Fruit fly (Drosophila melanogaster) whole organism, adult: ENCODE measurements around the gene CG31832.

Experiments
- CG11617 ChIP-seq: fragments of 200-800 bp; sonication (Bioruptor generic); optimal IDR thresholded peaks from 2 replicates; lab custom pipeline; 2017; ENCODE audit warnings: mild to moderate bottlenecking, missing biosample characterization, missing genetic modification reagents, missing genetic modification characterization
- CG14711 ChIP-seq: fragments of 200-800 bp; sonication (Bioruptor generic); optimal IDR thresholded peaks from 2 replicates; lab custom pipeline; 2018; ENCODE audit warnings: missing biosample characterization, mild to moderate bottlenecking, missing genetic modification characterization, moderate library complexity
- CG1620 ChIP-seq: fragments of 200-800 bp; sonication (Bioruptor generic); optimal IDR thresholded peaks from 2 replicates; lab custom pipeline; 2016; ENCODE audit warnings: missing biosample characterization, missing genetic modification characterization
- CG5204 ChIP-seq: fragments of 200-800 bp; sonication (Bioruptor generic); optimal IDR thresholded peaks from 2 replicates; lab custom pipeline; 2016; ENCODE audit warnings: missing biosample characterization, missing genetic modification characterization
- CG7045 ChIP-seq: fragments of 200-800 bp; sonication (Bioruptor generic); optimal IDR thresholded peaks from 2 replicates; lab custom pipeline; 2017; ENCODE audit warnings: missing biosample characterization, mild to moderate bottlenecking, missing genetic modification characterization
- CG7101 ChIP-seq: fragments of 200-800 bp; sonication (Bioruptor generic); optimal IDR thresholded peaks from 2 replicates; lab custom pipeline; 2018; ENCODE audit warnings: missing biosample characterization, mild to moderate bottlenecking, missing genetic modification characterization, moderate library complexity
- Clk ChIP-seq: fragments of 200-800 bp; sonication (Bioruptor generic); optimal IDR thresholded peaks from 2 replicates; lab custom pipeline; 2017; ENCODE audit warnings: missing biosample characterization, missing genetic modification characterization
- Crg-1 ChIP-seq: fragments of 200-800 bp; sonication (Bioruptor generic); optimal IDR thresholded peaks from 2 replicates; lab custom pipeline; 2016; ENCODE audit warnings: missing biosample characterization, missing genetic modification characterization
- Mnt ChIP-seq: fragments of 200-800 bp; sonication (Bioruptor generic); optimal IDR thresholded peaks from 2 replicates; lab custom pipeline; 2016; ENCODE audit warnings: missing biosample characterization, mild to moderate bottlenecking, missing genetic modification characterization
- bab1 ChIP-seq: fragments of 200-800 bp; sonication (Bioruptor generic); optimal IDR thresholded peaks from 3 replicates; lab custom pipeline; 2019; ENCODE audit warnings: missing biosample characterization, mild to moderate bottlenecking, missing genetic modification characterization, moderate library complexity
- cic ChIP-seq: fragments of 200-800 bp; sonication (Bioruptor generic); optimal IDR thresholded peaks from 2 replicates; lab custom pipeline; 2017; ENCODE audit warnings: missing biosample characterization, mild to moderate bottlenecking, missing genetic modification characterization, moderate library complexity
- kay ChIP-seq: fragments of 200-800 bp; sonication (Bioruptor generic); peaks from one replicate; lab custom pipeline; 2016; ENCODE audit warnings: missing biosample characterization, missing genetic modification characterization, borderline replicate concordance
- pad ChIP-seq: fragments of 200-800 bp; sonication (Bioruptor generic); optimal IDR thresholded peaks from 3 replicates; lab custom pipeline; 2017; ENCODE audit warnings: missing biosample characterization, missing genetic modification characterization, mild to moderate bottlenecking, moderate library complexity, missing genetic modification reagents
- tj ChIP-seq: fragments of 200-800 bp; sonication (Bioruptor generic); optimal IDR thresholded peaks from 3 replicates; lab custom pipeline; 2017; ENCODE audit warnings: missing biosample characterization, mild to moderate bottlenecking, missing genetic modification characterization, moderate library complexity

DNA sequence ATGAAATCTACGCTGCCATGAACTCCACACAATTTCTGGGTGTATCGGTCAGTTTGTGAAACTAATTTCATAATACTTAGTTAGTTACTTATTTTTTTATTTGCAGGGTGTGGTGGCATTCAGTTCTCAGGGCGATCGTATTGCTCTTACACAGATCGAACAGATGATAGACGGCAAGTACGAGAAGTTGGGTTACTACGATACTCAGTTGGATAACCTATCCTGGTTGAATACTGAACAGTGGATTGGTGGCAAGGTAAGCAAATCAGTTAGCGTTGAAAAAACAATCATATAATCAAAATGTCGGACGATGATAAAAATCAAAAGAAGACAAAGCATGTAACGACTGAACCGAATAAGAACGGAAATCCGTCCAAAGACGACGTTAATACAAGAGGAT is 5.0 kb downstream of the CG31832 start, which contains the start of gene CG33310:
- TF ChIP-seq kay (GFP tag; lab: Kevin White, UChicago) (no peak), Clk (no peak), CG7045 (GFP tag; lab: Kevin White, UChicago) (no peak), tj (GFP tag; lab: Kevin White, UChicago) (no peak), CG14711 (tag; lab: Kevin White, UChicago) (no peak), Mnt (GFP tag; lab: Kevin White, UChicago) (no peak), CG7101 (tag; lab: Kevin White, UChicago) (no peak), CG5204 (GFP tag; lab: Kevin White, UChicago) (no peak), CG11617 (GFP tag; lab: Kevin White, UChicago) (no peak), cic (GFP tag; lab: Kevin White, UChicago) (no peak), Crg-1 (GFP tag; lab: Kevin White, UChicago) (no peak), bab1 (GFP tag; lab: Kevin White, UChicago) (no peak), CG1620 (GFP tag; lab: Kevin White, UChicago) (no peak), pad (GFP tag; lab: Kevin White, UChicago) (no peak)
